Worm (Caenorhabditis elegans) whole organism, L4 larva: ENCODE measurements around the gene Y24D9A.7.

ENCODE experiments used
- F26F4.8 ChIP-seq: fragments of 200-800 bp; sonication (Bioruptor generic); conservative IDR thresholded peaks from 2 replicates; pipeline ENCODE4 v1.3.6; 2022; ENCODE audit warnings: missing genetic modification characterization, missing compliant biosample characterization
- F44E2.7 ChIP-seq: fragments of 200-800 bp; sonication (Bioruptor generic); IDR thresholded peaks from 2 replicates; pipeline ENCODE4 v2.1.2; 2022; ENCODE audit warnings: missing genetic modification characterization, missing compliant biosample characterization
- Y105C5A.15 ChIP-seq: fragments of 200-800 bp; sonication (Bioruptor generic); IDR thresholded peaks from 2 replicates; pipeline ENCODE4 v1.3.6; 2022; ENCODE audit warnings: missing genetic modification characterization, missing compliant biosample characterization
- Y48G9A.11 ChIP-seq: fragments of 200-800 bp; sonication (Bioruptor generic); IDR thresholded peaks from 2 replicates; pipeline ENCODE4 v1.3.6; 2022; ENCODE audit warnings: missing genetic modification reagents, missing genetic modification characterization, missing compliant biosample characterization
- ZK546.5 ChIP-seq, 2 experiments: sonication (generic microtip); optimal IDR thresholded peaks; 2 replicates each; lab custom pipeline; 2017; ENCODE audit warnings: missing biosample characterization in 2 of 2, missing genetic modification characterization in 2 of 2
- ama-1 ChIP-seq: fragments of 150-350 bp; optimal IDR thresholded peaks from 2 replicates; lab custom pipeline; 2014; ENCODE audit warnings: inconsistent platforms, mixed read lengths
- arid-1 ChIP-seq: fragments of 200-800 bp; sonication (Bioruptor generic); conservative IDR thresholded peaks from 2 replicates; pipeline ENCODE4 v1.3.6; 2022; ENCODE audit warnings: missing genetic modification reagents, missing genetic modification characterization, missing compliant biosample characterization
- attf-4 ChIP-seq: sonication (generic microtip); optimal IDR thresholded peaks from 3 replicates; lab custom pipeline; 2017; ENCODE audit warnings: missing biosample characterization, missing genetic modification characterization
- ceh-20 ChIP-seq: fragments of 200-800 bp; sonication (Bioruptor generic); IDR thresholded peaks from 2 replicates; pipeline ENCODE4 v1.3.6; 2022; ENCODE audit warnings: missing genetic modification reagents, missing genetic modification characterization, missing compliant biosample characterization
- ceh-28 ChIP-seq: fragments of 150-350 bp; optimal IDR thresholded peaks from 2 replicates; lab custom pipeline; 2014; ENCODE audit warnings: missing biosample characterization, missing genetic modification reagents, missing genetic modification characterization
- ceh-32 ChIP-seq: sonication (generic microtip); optimal IDR thresholded peaks from 2 replicates; lab custom pipeline; 2016; ENCODE audit warnings: mild to moderate bottlenecking, missing genetic modification characterization, missing compliant biosample characterization; ENCODE audit not compliant: poor library complexity
- ceh-44 ChIP-seq: fragments of 200-800 bp; sonication (Bioruptor generic); IDR thresholded peaks from 2 replicates; pipeline ENCODE4 v1.3.6; 2022; ENCODE audit warnings: missing genetic modification reagents, missing genetic modification characterization, missing compliant biosample characterization
- ceh-62 ChIP-seq: sonication (generic microtip); optimal IDR thresholded peaks from 2 replicates; lab custom pipeline; 2017; ENCODE audit warnings: missing biosample characterization, missing genetic modification characterization
- ces-1 ChIP-seq: fragments of 150-350 bp; sonication (generic microtip); optimal IDR thresholded peaks from 4 replicates; lab custom pipeline; 2014; ENCODE audit warnings: missing biosample characterization, missing genetic modification reagents, missing genetic modification characterization
- cey-2 ChIP-seq: sonication (generic microtip); optimal IDR thresholded peaks from 3 replicates; lab custom pipeline; 2017; ENCODE audit warnings: missing genetic modification characterization, mild to moderate bottlenecking, missing compliant biosample characterization, antibody characterized with exemption, borderline replicate concordance; ENCODE audit not compliant: insufficient read depth
- ctbp-1 ChIP-seq: fragments of 200-800 bp; sonication (Bioruptor generic); IDR thresholded peaks from 2 replicates; pipeline ENCODE4 v1.3.6; 2022; ENCODE audit warnings: missing genetic modification reagents, missing genetic modification characterization, missing compliant biosample characterization
- daf-19 ChIP-seq: fragments of 200-800 bp; sonication (Bioruptor generic); conservative IDR thresholded peaks from 2 replicates; pipeline ENCODE4 v1.3.6; 2022; ENCODE audit warnings: missing genetic modification characterization, missing compliant biosample characterization
- dmd-6 ChIP-seq: fragments of 200-800 bp; sonication (Bioruptor generic); IDR thresholded peaks from 2 replicates; pipeline ENCODE4 v1.3.6; 2022; ENCODE audit warnings: missing genetic modification reagents, missing genetic modification characterization, missing compliant biosample characterization
- dmd-8 ChIP-seq: fragments of 200-800 bp; sonication (Bioruptor generic); IDR thresholded peaks from 2 replicates; pipeline ENCODE4 v1.3.6; 2022; ENCODE audit warnings: missing genetic modification characterization, missing compliant biosample characterization
- egl-27 ChIP-seq: sonication (generic microtip); optimal IDR thresholded peaks from 3 replicates; lab custom pipeline; 2017; ENCODE audit warnings: missing biosample characterization, missing genetic modification reagents, missing genetic modification characterization
- fos-1 ChIP-seq: fragments of 150-350 bp; optimal IDR thresholded peaks from 2 replicates; lab custom pipeline; 2014; ENCODE audit warnings: missing biosample characterization, missing genetic modification characterization
- hlh-11 ChIP-seq: fragments of 200-800 bp; sonication (Bioruptor generic); optimal IDR thresholded peaks from 2 replicates; lab custom pipeline; 2018; ENCODE audit warnings: mild to moderate bottlenecking, missing genetic modification characterization, missing compliant biosample characterization
- hlh-30 ChIP-seq: sonication (generic microtip); optimal IDR thresholded peaks from 2 replicates; lab custom pipeline; 2017; ENCODE audit warnings: antibody characterized with exemption, mild to moderate bottlenecking, missing genetic modification characterization, missing compliant biosample characterization; ENCODE audit not compliant: insufficient read depth
- jun-1 ChIP-seq: fragments of 150-350 bp; optimal IDR thresholded peaks from 2 replicates; lab custom pipeline; 2014; ENCODE audit warnings: missing biosample characterization, missing genetic modification reagents, missing genetic modification characterization
- lin-39 ChIP-seq: fragments of 150-350 bp; optimal IDR thresholded peaks from 2 replicates; lab custom pipeline; 2014; ENCODE audit warnings: missing biosample characterization, missing genetic modification reagents, missing genetic modification characterization
- madf-5 ChIP-seq, 2 experiments: fragments of 200-800 bp; sonication (Bioruptor generic); IDR thresholded peaks; 2 replicates each; pipeline ENCODE4 v1.3.6; 2022; ENCODE audit warnings: missing compliant biosample characterization in 2 of 2, missing genetic modification characterization in 2 of 2
- mdl-1 ChIP-seq, 2 experiments: fragments of 150-350 bp in 1 of 2; sonication (generic microtip) in 1 of 2; optimal IDR thresholded peaks; 2 replicates each; lab custom pipeline; 2014 to 2017; ENCODE audit warnings: missing biosample characterization in 2 of 2, missing genetic modification characterization in 2 of 2
- mxl-3 ChIP-seq: fragments of 200-800 bp; sonication (Bioruptor generic); optimal IDR thresholded peaks from 2 replicates; lab custom pipeline; 2018; ENCODE audit warnings: mild to moderate bottlenecking, missing genetic modification characterization, missing compliant biosample characterization
- nhr-10 ChIP-seq: fragments of 150-350 bp; optimal IDR thresholded peaks from 2 replicates; lab custom pipeline; 2014; ENCODE audit warnings: missing biosample characterization, missing genetic modification characterization
- nhr-111 ChIP-seq: fragments of 200-800 bp; sonication (Bioruptor generic); optimal IDR thresholded peaks from 2 replicates; lab custom pipeline; 2018; ENCODE audit warnings: mild to moderate bottlenecking, missing genetic modification characterization, missing compliant biosample characterization
- nhr-237 ChIP-seq: sonication (generic microtip); optimal IDR thresholded peaks from 2 replicates; lab custom pipeline; 2017; ENCODE audit warnings: missing biosample characterization, missing genetic modification characterization
- nhr-25 ChIP-seq: sonication (generic microtip); optimal IDR thresholded peaks from 2 replicates; lab custom pipeline; 2017; ENCODE audit warnings: missing genetic modification characterization, mild to moderate bottlenecking, missing compliant biosample characterization, antibody characterized with exemption, moderate library complexity, borderline replicate concordance; ENCODE audit not compliant: insufficient read depth
- nhr-41 ChIP-seq: fragments of 200-800 bp; sonication (Bioruptor generic); IDR thresholded peaks from 2 replicates; pipeline ENCODE4 v1.3.6; 2022; ENCODE audit warnings: missing genetic modification reagents, missing genetic modification characterization, missing compliant biosample characterization
- nhr-6 ChIP-seq: fragments of 150-350 bp; optimal IDR thresholded peaks from 2 replicates; lab custom pipeline; 2014; ENCODE audit warnings: missing biosample characterization, missing genetic modification characterization
- nhr-76 ChIP-seq: fragments of 150-350 bp; optimal IDR thresholded peaks from 2 replicates; lab custom pipeline; 2014; ENCODE audit warnings: missing biosample characterization, missing genetic modification characterization
- nhr-77 ChIP-seq: fragments of 150-350 bp; optimal IDR thresholded peaks from 2 replicates; lab custom pipeline; 2014; ENCODE audit warnings: missing biosample characterization, missing genetic modification characterization
- pha-4 ChIP-seq, 2 experiments: fragments of 150-350 bp in 1 of 2; fragments of 200-800 bp in 1 of 2; sonication (Bioruptor generic) in 1 of 2; IDR thresholded peaks in 1 of 2; optimal IDR thresholded peaks in 1 of 2; 2 replicates each; pipeline versions ENCODE4 v1.3.6 to Lab custom; 2014 to 2022; ENCODE audit warnings: missing genetic modification characterization in 2 of 2, missing genetic modification reagents in 2 of 2, missing biosample characterization in 1 of 2, missing compliant biosample characterization in 1 of 2
- php-3 ChIP-seq: fragments of 200-800 bp; sonication (Bioruptor generic); IDR thresholded peaks from 2 replicates; pipeline ENCODE4 v1.3.6; 2022; ENCODE audit warnings: missing genetic modification reagents, missing genetic modification characterization, missing compliant biosample characterization
- pqm-1 ChIP-seq: sonication (generic microtip); optimal IDR thresholded peaks from 2 replicates; lab custom pipeline; 2017; ENCODE audit warnings: missing biosample characterization, missing genetic modification characterization
- rbr-2 ChIP-seq: sonication (generic microtip); optimal IDR thresholded peaks from 2 replicates; lab custom pipeline; 2016; ENCODE audit warnings: missing genotype, missing genetic modification characterization, missing compliant biosample characterization
- saeg-2 ChIP-seq: fragments of 200-800 bp; sonication (Bioruptor generic); IDR thresholded peaks from 2 replicates; pipeline ENCODE4 v1.3.6; 2022; ENCODE audit warnings: missing genetic modification reagents, missing genetic modification characterization, missing compliant biosample characterization
- sdz-12 ChIP-seq: fragments of 200-800 bp; sonication (Bioruptor generic); optimal IDR thresholded peaks from 2 replicates; lab custom pipeline; 2018; ENCODE audit warnings: mild to moderate bottlenecking, missing genetic modification characterization, missing compliant biosample characterization
- snpc-4 ChIP-seq: fragments of 150-350 bp; optimal IDR thresholded peaks from 2 replicates; lab custom pipeline; 2014; ENCODE audit warnings: missing biosample characterization, missing genetic modification characterization
- spr-1 ChIP-seq: sonication (generic microtip); optimal IDR thresholded peaks from 2 replicates; lab custom pipeline; 2016; ENCODE audit warnings: mild to moderate bottlenecking, missing genetic modification characterization, missing compliant biosample characterization
- unc-130 ChIP-seq: sonication (generic microtip); optimal IDR thresholded peaks from 2 replicates; lab custom pipeline; 2016; ENCODE audit warnings: missing genetic modification reagents, missing genetic modification characterization, missing compliant biosample characterization
- unc-39 ChIP-seq: sonication (generic microtip); optimal IDR thresholded peaks from 2 replicates; lab custom pipeline; 2017; ENCODE audit warnings: missing biosample characterization, missing genetic modification characterization
- unc-62 ChIP-seq, 3 experiments: fragments of 150-350 bp in 1 of 3; sonication (generic microtip); optimal IDR thresholded peaks in 2 of 3; peaks in 1 of 3; 1 replicate in 1 of 3; 2 replicates in 2 of 3; lab custom pipeline; 2014 to 2017; ENCODE audit warnings: missing biosample characterization in 3 of 3, missing genetic modification characterization in 3 of 3, missing genetic modification reagents in 3 of 3, missing genotype in 1 of 3
- vab-7 ChIP-seq: fragments of 200-800 bp; sonication (Bioruptor generic); IDR thresholded peaks from 2 replicates; pipeline ENCODE4 v1.3.6; 2022; ENCODE audit warnings: missing genetic modification reagents, missing genetic modification characterization, missing compliant biosample characterization
- zfp-3 ChIP-seq: fragments of 200-800 bp; sonication (Bioruptor generic); conservative IDR thresholded peaks from 2 replicates; pipeline ENCODE4 v1.3.6; 2022; ENCODE audit warnings: missing genetic modification reagents, missing genetic modification characterization, missing compliant biosample characterization
- zip-11 ChIP-seq: fragments of 200-800 bp; sonication (Bioruptor generic); IDR thresholded peaks from 2 replicates; pipeline ENCODE4 v1.3.6; 2022; ENCODE audit warnings: missing genetic modification characterization, missing compliant biosample characterization
- ztf-7 ChIP-seq: fragments of 150-350 bp; optimal IDR thresholded peaks from 2 replicates; lab custom pipeline; 2014; ENCODE audit warnings: missing biosample characterization, missing genetic modification characterization

Gene Y24D9A.7

DNA sequence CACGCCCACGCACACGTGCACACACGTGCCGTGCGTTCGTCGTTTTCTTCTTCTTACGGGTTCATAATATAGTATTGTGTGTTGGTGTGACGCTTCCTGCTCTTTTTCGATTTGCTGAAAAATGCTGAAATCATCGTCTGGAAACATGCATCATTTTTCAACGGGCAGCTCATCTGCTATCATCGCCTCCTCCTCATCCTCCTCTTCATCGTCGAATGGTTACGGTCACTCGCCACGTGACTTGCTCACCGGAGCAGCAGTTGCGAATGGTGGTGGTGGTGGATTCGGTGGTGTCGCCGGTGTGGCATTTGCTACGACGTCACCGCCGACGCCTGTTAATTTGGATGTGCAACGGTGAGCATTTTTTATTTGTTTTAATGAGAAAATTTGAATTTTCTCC, 3.7 kb upstream of the Y24D9A.7 start:
- TF ChIP-seq nhr-76 (tag; lab: Kevin White, UChicago) (no peak), mdl-1 (tag; optimal IDR thresholded peaks at IDR 0.05; lab: Kevin White, UChicago) (no peak), madf-5 (GFP tag; IDR thresholded peaks at IDR 0.05; lab: Robert Waterston, UW) (no peak), F44E2.7 (GFP tag; lab: Robert Waterston, UW) (no peak), nhr-77 (tag; lab: Kevin White, UChicago) (no peak), egl-27 (tag; lab: Kevin White, UChicago) (no peak), nhr-111 (GFP tag; lab: Kevin White, UChicago) (no peak), jun-1 (no peak), nhr-237 (no peak), nhr-6 (tag; lab: Kevin White, UChicago) (no peak), ceh-62 (tag; lab: Kevin White, UChicago) (no peak), pha-4 (GFP tag; IDR thresholded peaks at IDR 0.05; lab: Robert Waterston, UW) (no peak), pha-4 (tag; optimal IDR thresholded peaks at IDR 0.05; lab: Kevin White, UChicago) (no peak), zfp-3 (no peak), daf-19 (no peak), fos-1 (tag; lab: Kevin White, UChicago) (no peak), unc-62 (GFP tag; optimal IDR thresholded peaks at IDR 0.05 in 1 of 2; lab: Kevin White, UChicago) (peak in 1 of 2 experiments; percentile 19), unc-62 (tag; optimal IDR thresholded peaks at IDR 0.05; lab: Kevin White, UChicago) (no peak), dmd-6 (GFP tag; lab: Robert Waterston, UW) (0 out of 2 replicates have a peak, but pooled peaks have one; percentile 12), vab-7 (no peak), ZK546.5 (tag; optimal IDR thresholded peaks at IDR 0.05; lab: Kevin White, UChicago) (no peak), zip-11 (GFP tag; lab: Robert Waterston, UW) (no peak), F26F4.8 (GFP tag; lab: Robert Waterston, UW) (0 out of 2 replicates have a peak, but pooled peaks have one; percentile 20), pqm-1 (tag; lab: Kevin White, UChicago) (no peak), lin-39 (tag; lab: Kevin White, UChicago) (no peak), hlh-30 (tag; lab: Kevin White, UChicago) (peak; percentile 24), php-3 (0 out of 2 replicates have a peak, but pooled peaks have one; percentile 8), unc-39 (no peak), saeg-2 (no peak), ceh-20 (GFP tag; lab: Robert Waterston, UW) (no peak), ceh-28 (tag; lab: Kevin White, UChicago) (no peak), sdz-12 (no peak), unc-130 (GFP tag; lab: Kevin White, UChicago) (no peak), hlh-11 (tag; lab: Kevin White, UChicago) (no peak), nhr-10 (tag; lab: Kevin White, UChicago) (no peak), mxl-3 (GFP tag; lab: Kevin White, UChicago) (peak; percentile 22), cey-2 (tag; lab: Kevin White, UChicago) (no peak), attf-4 (tag; lab: Kevin White, UChicago) (no peak), spr-1 (no peak), ama-1 (no peak), snpc-4 (tag; lab: Kevin White, UChicago) (no peak), ctbp-1 (GFP tag; lab: Robert Waterston, UW) (no peak), ces-1 (GFP tag; lab: Kevin White, UChicago) (no peak), dmd-8 (GFP tag; lab: Robert Waterston, UW) (no peak), nhr-41 (GFP tag; lab: Robert Waterston, UW) (no peak), ceh-32 (tag; lab: Kevin White, UChicago) (no peak), rbr-2 (tag; lab: Kevin White, UChicago) (no peak), Y105C5A.15 (GFP tag; lab: Robert Waterston, UW) (0 out of 2 replicates have a peak, but pooled peaks have one; percentile 33), nhr-25 (tag; lab: Kevin White, UChicago) (no peak), arid-1 (GFP tag; lab: Robert Waterston, UW) (no peak), ztf-7 (no peak), ceh-44 (GFP tag; lab: Robert Waterston, UW) (no peak), Y48G9A.11 (GFP tag; lab: Robert Waterston, UW) (no peak)
